Worm (Caenorhabditis elegans): ENCODE data around the gene Y52E8A.6.

- TF ChIP-seq nfya-1 (tag; optimal IDR thresholded peaks at IDR 0.05) (no peak), K02D7.2 (tag; optimal IDR thresholded peaks at IDR 0.05) (no peak), pha-4 (tag; optimal IDR thresholded peaks at IDR 0.05) (no peak), C08G9.2 (tag; optimal IDR thresholded peaks at IDR 0.05) (no peak), nhr-232 (tag; optimal IDR thresholded peaks at IDR 0.05) (no peak), ahr-1 (tag; optimal IDR thresholded peaks at IDR 0.05) (no peak), pqm-1 (tag; optimal IDR thresholded peaks at IDR 0.05) (no peak)
Observed at ce11 chrII:4328716-4329115, 8.9 kb upstream of the Y52E8A.6 start, which contains the start of gene H20J04.4.
